Fruit fly (Drosophila melanogaster) whole organism, embryonic: Measurements from ENCODE around the gene CG14569.

Experiments used
- CG13424 ChIP-seq: fragments of 200-800 bp; sonication (Bioruptor generic); optimal IDR thresholded peaks from 2 replicates; lab custom pipeline; 2019; ENCODE audit warnings: missing biosample characterization, mild to moderate bottlenecking, missing genetic modification characterization, moderate library complexity
- CG16813 ChIP-seq: fragments of 200-800 bp; sonication (Bioruptor generic); IDR thresholded peaks from 3 replicates; pipeline ENCODE4 v1.3.6; 2022; ENCODE audit warnings: missing biosample characterization, missing genetic modification characterization; ENCODE audit not compliant: partially characterized antibody
- Ets65A ChIP-seq: fragments of 200-800 bp; sonication (Bioruptor generic); peaks from one replicate; lab custom pipeline; 2016; ENCODE audit warnings: missing biosample characterization, missing genetic modification characterization

Gene CG14569

dm6 chr3L:21683942-21684341 lies 47.4 kb downstream of the CG14569 start, which contains the start of gene Sfp78E:
Sfp78E (minus strand) TSS chr3L:21684042.
- TF ChIP-seq Ets65A (GFP tag; lab: Kevin White, UChicago): peak; percentile 22
- TF ChIP-seq CG16813: no peak
- no peak for TF ChIP-seq CG13424 (tag; lab: Kevin White, UChicago)
- TF ChIP-seq, all 482 proteins: peak for 1
